Fruit fly (Drosophila melanogaster) whole organism, pupa: Measurements from ENCODE around the gene Muc68D.
A peak's percentile ranks its signal among the peaks of the same experiment; 100 is the strongest.

Experiments used
- CG10348 ChIP-seq: fragments of 200-800 bp; sonication (Bioruptor generic); IDR thresholded peaks from 2 replicates; pipeline ENCODE4 v1.3.6; 2022; ENCODE audit warnings: missing biosample characterization, missing genetic modification characterization
- CG12605 ChIP-seq: fragments of 200-800 bp; sonication (Bioruptor generic); IDR thresholded peaks from 2 replicates; pipeline ENCODE4 v1.3.6; 2022; ENCODE audit warnings: missing biosample characterization, missing genetic modification characterization
- CG13204 ChIP-seq: fragments of 200-800 bp; sonication (Bioruptor generic); optimal IDR thresholded peaks from 2 replicates; lab custom pipeline; 2018; ENCODE audit warnings: missing biosample characterization, mild to moderate bottlenecking, missing genetic modification characterization, moderate library complexity
- CG14655 ChIP-seq: fragments of 200-800 bp; sonication (Bioruptor generic); optimal IDR thresholded peaks from 3 replicates; lab custom pipeline; 2017; ENCODE audit warnings: mild to moderate bottlenecking, missing biosample characterization, missing genetic modification reagents, missing genetic modification characterization
- CG15710 ChIP-seq: fragments of 200-800 bp; sonication (Bioruptor generic); optimal IDR thresholded peaks from 2 replicates; lab custom pipeline; 2018; ENCODE audit warnings: missing biosample characterization, mild to moderate bottlenecking, missing genetic modification characterization, moderate library complexity
- CG17806 ChIP-seq: fragments of 200-800 bp; sonication (Bioruptor generic); optimal IDR thresholded peaks from 2 replicates; lab custom pipeline; 2018; ENCODE audit warnings: missing biosample characterization, mild to moderate bottlenecking, missing genetic modification characterization, moderate library complexity
- CG32121 ChIP-seq: fragments of 200-800 bp; sonication (Bioruptor generic); IDR thresholded peaks from 2 replicates; pipeline ENCODE4 v1.3.6; 2022; ENCODE audit warnings: missing biosample characterization, missing genetic modification characterization
- CG34367 ChIP-seq: fragments of 200-800 bp; sonication (Bioruptor generic); optimal IDR thresholded peaks from 2 replicates; lab custom pipeline; 2018; ENCODE audit warnings: missing biosample characterization, mild to moderate bottlenecking, missing genetic modification characterization
- CG4496 ChIP-seq: fragments of 200-800 bp; sonication (Bioruptor generic); IDR thresholded peaks from 3 replicates; pipeline ENCODE4 v1.3.6; 2022; ENCODE audit warnings: missing biosample characterization, missing genetic modification characterization
- CG8159 ChIP-seq: fragments of 200-800 bp; sonication (Bioruptor generic); optimal IDR thresholded peaks from 3 replicates; lab custom pipeline; 2018; ENCODE audit warnings: missing biosample characterization, mild to moderate bottlenecking, missing genetic modification characterization, moderate library complexity
- CG8301 ChIP-seq: fragments of 200-800 bp; sonication (Bioruptor generic); optimal IDR thresholded peaks from 2 replicates; lab custom pipeline; 2018; ENCODE audit warnings: missing biosample characterization, mild to moderate bottlenecking, missing genetic modification characterization
- CG9948 ChIP-seq: fragments of 200-800 bp; sonication (Bioruptor generic); optimal IDR thresholded peaks from 2 replicates; lab custom pipeline; 2018; ENCODE audit warnings: missing biosample characterization, mild to moderate bottlenecking, missing genetic modification characterization, moderate library complexity
- D1 ChIP-seq: fragments of 200-800 bp; sonication (Bioruptor generic); optimal IDR thresholded peaks from 2 replicates; lab custom pipeline; 2018; ENCODE audit warnings: missing biosample characterization, mild to moderate bottlenecking, missing genetic modification characterization, moderate library complexity
- EcR ChIP-seq: fragments of 200-800 bp; sonication (Bioruptor generic); optimal IDR thresholded peaks from 3 replicates; lab custom pipeline; 2019; ENCODE audit warnings: missing biosample characterization, missing genetic modification characterization, mild to moderate bottlenecking, moderate library complexity, missing genetic modification reagents
- Ets98B ChIP-seq: fragments of 200-800 bp; sonication (Bioruptor generic); IDR thresholded peaks from 2 replicates; pipeline ENCODE4 v1.3.6; 2022; ENCODE audit warnings: missing biosample characterization, missing genetic modification characterization
- Pif1A ChIP-seq: fragments of 200-800 bp; sonication (Bioruptor generic); optimal IDR thresholded peaks from 3 replicates; lab custom pipeline; 2016; ENCODE audit warnings: missing biosample characterization, missing genetic modification characterization
- Pif1B ChIP-seq: fragments of 200-800 bp; sonication (Bioruptor generic); optimal IDR thresholded peaks from 3 replicates; lab custom pipeline; 2016; ENCODE audit warnings: missing biosample characterization, missing genetic modification characterization
- Snoo ChIP-seq: fragments of 200-800 bp; sonication (Bioruptor generic); optimal IDR thresholded peaks from 3 replicates; lab custom pipeline; 2017; ENCODE audit warnings: missing biosample characterization, mild to moderate bottlenecking, missing genetic modification characterization, inconsistent platforms
- fd96Ca ChIP-seq: fragments of 200-800 bp; sonication (Bioruptor generic); IDR thresholded peaks from 3 replicates; pipeline ENCODE4 v1.3.6; 2022; ENCODE audit warnings: missing biosample characterization, missing genetic modification characterization
- gl ChIP-seq: fragments of 200-800 bp; sonication (Bioruptor generic); optimal IDR thresholded peaks from 2 replicates; lab custom pipeline; 2018; ENCODE audit warnings: missing biosample characterization, mild to moderate bottlenecking, missing genetic modification characterization
- rn ChIP-seq: fragments of 200-800 bp; sonication (Bioruptor generic); IDR thresholded peaks from 2 replicates; pipeline ENCODE4 v1.3.6; 2022; ENCODE audit warnings: missing biosample characterization, missing genetic modification characterization

Muc68D gene

dm6 chr3L:11772057-11772456 lies at the start of gene Muc68D:
Muc68D (minus strand) TSS chr3L:11772157.
- TF ChIP-seq CG14655 (GFP tag; lab: Kevin White, UChicago) (no peak), Pif1B (GFP tag; lab: Kevin White, UChicago) (no peak), CG8159 (tag; lab: Kevin White, UChicago) (no peak), Pif1A (no peak), CG32121 (GFP tag; lab: Robert Waterston, UW) (no peak), CG12605 (GFP tag; lab: Robert Waterston, UW) (no peak), Snoo (tag; lab: Kevin White, UChicago) (no peak), CG4496 (GFP tag; lab: Robert Waterston, UW) (no peak), CG8301 (tag; lab: Kevin White, UChicago) (no peak), CG15710 (tag; lab: Kevin White, UChicago) (no peak), rn (GFP tag; lab: Robert Waterston, UW) (no peak), D1 (tag; lab: Kevin White, UChicago) (no peak), EcR (no peak), CG17806 (tag; lab: Kevin White, UChicago) (no peak), CG9948 (tag; lab: Kevin White, UChicago) (no peak), CG13204 (GFP tag; lab: Kevin White, UChicago) (no peak), Ets98B (GFP tag; lab: Robert Waterston, UW) (no peak), CG10348 (GFP tag; lab: Robert Waterston, UW) (no peak), gl (tag; lab: Kevin White, UChicago) (no peak), fd96Ca (GFP tag; lab: Robert Waterston, UW) (no peak)

DNA sequence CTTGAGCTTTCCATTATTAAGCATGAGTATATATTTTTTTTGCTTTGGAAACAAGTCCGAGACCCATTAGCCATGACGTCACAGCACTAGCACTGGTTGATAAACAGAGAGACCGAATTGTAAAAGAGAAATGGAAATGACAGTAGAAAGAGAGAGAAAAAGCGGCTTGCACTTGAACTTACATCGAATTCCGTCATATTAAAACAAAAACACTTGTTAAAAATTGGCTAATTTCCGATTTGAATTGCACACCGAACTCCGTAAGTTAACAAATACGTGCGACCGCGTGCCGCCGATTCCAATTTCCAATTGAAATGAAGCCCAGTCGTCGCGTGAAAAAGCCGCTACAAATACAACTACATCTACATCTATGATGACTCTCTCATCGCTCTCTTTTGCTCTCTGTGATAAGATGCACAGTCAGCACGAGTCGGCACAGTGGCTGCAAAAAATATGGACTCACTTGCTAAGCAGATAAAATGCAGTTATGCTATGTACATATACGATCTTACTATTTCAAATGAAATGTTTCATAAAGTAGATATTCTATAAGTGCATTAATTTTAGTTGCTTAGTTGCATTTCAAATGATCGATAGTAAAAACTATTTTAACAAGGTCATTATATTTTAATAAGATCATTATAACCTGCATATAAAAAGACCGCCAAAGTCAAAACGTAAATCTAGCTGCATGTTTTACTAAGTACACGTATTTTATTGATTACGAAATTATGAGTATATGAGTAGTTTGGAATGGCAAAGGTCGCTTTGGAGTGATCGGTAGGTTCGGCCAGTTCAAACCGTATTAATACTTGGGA lies 47.9 kb upstream of the Muc68D start:
- TF ChIP-seq CG12605 (GFP tag; lab: Robert Waterston, UW) = peak; percentile 58; the same call in 1 of the 2 replicates
- TF ChIP-seq CG8159 (tag; lab: Kevin White, UChicago) = no peak
- TF ChIP-seq CG17806 (tag; lab: Kevin White, UChicago) = peak; percentile 26
- no peak for TF ChIP-seq Snoo (tag; lab: Kevin White, UChicago)
- TF ChIP-seq CG4496 (GFP tag; lab: Robert Waterston, UW) = peak; percentile 59
- TF ChIP-seq CG32121 (GFP tag; lab: Robert Waterston, UW) = peak; percentile 63; the same call in 1 of the 2 replicates
- TF ChIP-seq Ets98B (GFP tag; lab: Robert Waterston, UW) = peak; percentile 68
- no peak for TF ChIP-seq CG13204 (GFP tag; lab: Kevin White, UChicago)
- no peak for TF ChIP-seq CG9948 (tag; lab: Kevin White, UChicago)
- TF ChIP-seq rn (GFP tag; lab: Robert Waterston, UW) = no peak
- peak; percentile 23 for TF ChIP-seq Pif1B (GFP tag; lab: Kevin White, UChicago)
- peak; percentile 11 for TF ChIP-seq CG15710 (tag; lab: Kevin White, UChicago)
- TF ChIP-seq CG34367 (tag; lab: Kevin White, UChicago) = no peak
- peak; percentile 55 for TF ChIP-seq EcR
- TF ChIP-seq gl (tag; lab: Kevin White, UChicago) = peak; percentile 18
- no peak for TF ChIP-seq Pif1A
- no peak for TF ChIP-seq CG10348 (GFP tag; lab: Robert Waterston, UW)
- TF ChIP-seq D1 (tag; lab: Kevin White, UChicago) = no peak
- peak; percentile 27; the same call in 1 of the 3 replicates for TF ChIP-seq fd96Ca (GFP tag; lab: Robert Waterston, UW)

DNA sequence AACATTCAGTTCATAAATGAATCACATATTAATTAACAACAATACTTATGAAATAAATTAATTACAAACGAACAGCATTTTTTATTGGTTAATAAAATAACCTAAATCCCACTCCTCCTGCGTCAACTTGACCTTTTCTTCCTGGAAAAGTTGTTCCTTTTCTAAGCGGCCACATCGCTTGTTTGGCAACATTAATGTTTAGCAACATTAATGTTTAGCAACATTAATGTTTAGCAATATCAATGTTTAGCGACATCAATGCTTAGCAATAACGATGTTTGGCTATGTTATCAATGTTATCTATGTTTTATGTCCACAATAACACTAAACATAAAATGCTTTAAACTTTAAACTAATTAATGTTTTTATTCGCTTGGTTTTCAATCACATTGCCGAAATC lies 44.7 kb upstream of the Muc68D start:
- TF ChIP-seq rn (GFP tag; lab: Robert Waterston, UW) (no peak), Ets98B (GFP tag; lab: Robert Waterston, UW) (no peak), EcR (no peak), CG15710 (tag; lab: Kevin White, UChicago) (no peak), CG34367 (tag; lab: Kevin White, UChicago) (no peak), CG13204 (GFP tag; lab: Kevin White, UChicago) (no peak), CG8159 (tag; lab: Kevin White, UChicago) (no peak), Pif1A (no peak), CG10348 (GFP tag; lab: Robert Waterston, UW) (no peak), gl (tag; lab: Kevin White, UChicago) (no peak), Snoo (tag; lab: Kevin White, UChicago) (no peak), Pif1B (GFP tag; lab: Kevin White, UChicago) (no peak), CG32121 (GFP tag; lab: Robert Waterston, UW) (no peak), D1 (tag; lab: Kevin White, UChicago) (no peak)

DNA sequence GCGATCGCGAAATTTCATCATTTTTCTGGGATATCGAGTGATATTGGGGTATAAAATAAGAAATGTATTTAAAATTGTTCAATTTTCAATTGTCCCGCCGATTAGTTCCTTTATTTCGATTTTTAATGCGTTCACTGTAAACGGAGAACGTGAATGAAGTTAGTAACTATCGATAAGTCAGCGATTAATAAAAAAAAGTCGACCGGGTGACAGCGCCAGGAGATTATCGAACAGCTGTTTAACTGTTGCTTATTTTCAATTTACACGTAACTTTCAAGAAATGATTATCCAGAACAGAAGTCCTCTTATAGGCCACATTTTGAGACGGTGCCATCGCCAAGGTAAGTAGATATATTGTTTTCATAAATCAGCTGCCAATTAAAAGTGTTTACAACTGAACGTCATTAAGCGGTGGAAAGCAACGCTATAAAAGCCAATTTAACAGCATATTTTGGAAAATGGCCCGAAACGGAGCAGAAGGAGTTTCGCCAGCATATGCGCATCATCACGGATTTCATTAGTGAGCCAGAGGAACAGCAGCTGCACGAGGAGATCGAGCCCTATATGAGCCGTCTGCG lies 43.4 kb upstream of the Muc68D start, which contains the start of gene CG14130:
Gene CG14130 (plus strand): TSS at position 225 of the 578 bp plus-strand sequence.
- TF ChIP-seq CG34367 (tag; lab: Kevin White, UChicago) (no peak), CG8159 (tag; lab: Kevin White, UChicago) (no peak), Pif1B (GFP tag; lab: Kevin White, UChicago) (no peak), D1 (tag; lab: Kevin White, UChicago) (no peak), CG8301 (tag; lab: Kevin White, UChicago) (no peak), Ets98B (GFP tag; lab: Robert Waterston, UW) (no peak), Snoo (tag; lab: Kevin White, UChicago) (no peak), CG9948 (tag; lab: Kevin White, UChicago) (no peak), EcR (no peak), CG17806 (tag; lab: Kevin White, UChicago) (no peak), Pif1A (no peak), CG13204 (GFP tag; lab: Kevin White, UChicago) (no peak), CG12605 (GFP tag; lab: Robert Waterston, UW) (no peak), CG10348 (GFP tag; lab: Robert Waterston, UW) (no peak), fd96Ca (GFP tag; lab: Robert Waterston, UW) (no peak), rn (GFP tag; lab: Robert Waterston, UW) (no peak), CG4496 (GFP tag; lab: Robert Waterston, UW) (no peak)
